Worm (Caenorhabditis elegans) whole organism, L4 larva: ENCODE measurements around the gene nprl-2.

Experiments used
- aha-1 ChIP-seq: fragments of 150-350 bp; peaks from one replicate; lab custom pipeline; 2014; ENCODE audit warnings: missing biosample characterization, missing genetic modification characterization
- aly-2 ChIP-seq: sonication (generic microtip); optimal IDR thresholded peaks from 2 replicates; lab custom pipeline; 2018; ENCODE audit warnings: missing biosample characterization, missing genetic modification characterization
- ceh-28 ChIP-seq: fragments of 150-350 bp; optimal IDR thresholded peaks from 2 replicates; lab custom pipeline; 2014; ENCODE audit warnings: missing biosample characterization, missing genetic modification reagents, missing genetic modification characterization
- ces-1 ChIP-seq: fragments of 150-350 bp; sonication (generic microtip); optimal IDR thresholded peaks from 4 replicates; lab custom pipeline; 2014; ENCODE audit warnings: missing biosample characterization, missing genetic modification reagents, missing genetic modification characterization
- daf-12 ChIP-seq: fragments of 150-350 bp; optimal IDR thresholded peaks from 2 replicates; lab custom pipeline; 2014; ENCODE audit warnings: missing biosample characterization, missing genetic modification reagents, missing genetic modification characterization
- fkh-10 ChIP-seq: fragments of 150-350 bp; optimal IDR thresholded peaks from 2 replicates; lab custom pipeline; 2014; ENCODE audit warnings: missing biosample characterization, missing genetic modification reagents, missing genetic modification characterization
- hmg-1.1 ChIP-seq: fragments of 200-800 bp; sonication (Bioruptor generic); IDR thresholded peaks from 2 replicates; pipeline ENCODE4 v1.3.6; 2022; ENCODE audit warnings: missing genetic modification reagents, missing genetic modification characterization, missing compliant biosample characterization
- jun-1 ChIP-seq: fragments of 150-350 bp; optimal IDR thresholded peaks from 2 replicates; lab custom pipeline; 2014; ENCODE audit warnings: missing biosample characterization, missing genetic modification reagents, missing genetic modification characterization
- lin-13 ChIP-seq: fragments of 150-350 bp; optimal IDR thresholded peaks from 2 replicates; lab custom pipeline; 2014; ENCODE audit warnings: missing biosample characterization, missing genetic modification reagents, missing genetic modification characterization
- lin-38 ChIP-seq: fragments of 200-800 bp; sonication (Bioruptor generic); IDR thresholded peaks from 2 replicates; pipeline ENCODE4 v1.3.6; 2022; ENCODE audit warnings: missing genetic modification reagents, missing genetic modification characterization, missing compliant biosample characterization
- nhr-11 ChIP-seq: fragments of 150-350 bp; optimal IDR thresholded peaks from 2 replicates; lab custom pipeline; 2014; ENCODE audit warnings: missing biosample characterization, missing genetic modification characterization
- unc-62 ChIP-seq, 3 experiments: fragments of 150-350 bp in 1 of 3; sonication (generic microtip); optimal IDR thresholded peaks in 2 of 3; peaks in 1 of 3; 1 replicate in 1 of 3; 2 replicates in 2 of 3; lab custom pipeline; 2014 to 2017; ENCODE audit warnings: missing biosample characterization in 3 of 3, missing genetic modification characterization in 3 of 3, missing genetic modification reagents in 3 of 3, missing genotype in 1 of 3

The nprl-2 gene

DNA sequence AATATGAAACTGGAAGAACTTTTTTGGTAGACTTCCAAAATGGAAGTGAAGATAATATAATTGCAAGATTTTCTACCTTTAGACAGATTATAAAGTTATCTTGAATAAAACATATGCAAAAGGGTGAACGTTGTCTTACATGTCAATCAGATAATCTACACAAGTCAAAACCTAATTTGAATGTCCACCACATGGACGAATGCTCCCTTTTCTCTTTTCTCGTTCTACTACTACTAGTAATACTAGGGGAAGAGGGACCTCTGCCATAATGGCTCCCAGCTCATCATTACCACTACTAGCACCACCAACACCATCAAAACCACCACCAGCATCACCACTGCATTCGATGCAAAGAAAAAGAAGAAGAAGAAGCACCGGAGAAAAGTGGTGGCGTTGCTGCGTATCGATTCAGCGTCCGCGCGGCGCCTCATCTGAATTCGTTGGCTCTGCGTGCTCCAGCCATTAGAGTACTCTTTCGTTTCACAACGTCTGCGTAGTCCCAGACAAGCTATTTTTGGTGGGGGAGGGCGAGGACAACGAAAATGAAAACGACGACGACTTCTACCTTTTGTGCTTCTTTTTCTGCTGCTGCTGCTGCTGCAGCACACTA is 28.8 kb downstream of the nprl-2 start:
- TF ChIP-seq nhr-11 (tag; lab: Kevin White, UChicago), result no peak
- TF ChIP-seq aha-1 (tag; lab: Kevin White, UChicago), result peak; percentile 86
- no peak for TF ChIP-seq lin-13 (GFP tag; lab: Kevin White, UChicago)
- TF ChIP-seq hmg-1.1 (GFP tag; lab: Robert Waterston, UW), result peak; percentile 39; the same call in 1 of the 2 replicates

- TF ChIP-seq ces-1 (GFP tag; lab: Kevin White, UChicago) (peak; percentile 61), ceh-28 (tag; lab: Kevin White, UChicago) (no peak), aly-2 (tag; lab: Kevin White, UChicago) (no peak), fkh-10 (peak; percentile 50)
These were observed 30.4 kb downstream of the nprl-2 start for ce11 chrIV:7586972-7587371.

DNA sequence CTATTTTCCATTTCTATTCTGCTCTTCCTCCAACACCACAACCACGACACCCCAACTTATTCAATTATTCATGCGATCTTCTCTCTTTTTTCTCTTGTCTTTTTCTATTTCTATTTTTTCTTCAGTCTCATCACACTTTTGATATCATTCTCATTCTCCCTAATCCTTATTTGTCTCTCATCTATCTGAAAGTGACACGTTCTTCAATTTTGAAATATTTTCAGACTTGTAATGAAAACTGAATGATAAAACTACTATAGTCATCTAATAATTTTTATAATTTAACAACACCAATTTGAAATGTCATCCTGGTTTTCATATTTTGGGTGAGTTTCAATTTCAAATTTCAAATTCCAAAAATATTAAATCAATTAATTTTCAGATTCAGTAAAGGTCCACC is 32.0 kb downstream of the nprl-2 start, which contains the start of gene cla-1:
TSS of gene cla-1 (plus strand) at position 301 of the 400 bp plus-strand sequence.
- no peak for TF ChIP-seq daf-12
- TF ChIP-seq unc-62 (GFP tag; optimal IDR thresholded peaks at IDR 0.05 in 1 of 2; lab: Kevin White, UChicago), result peak in 1 of 2 experiments; percentile 61
- no peak for TF ChIP-seq unc-62 (tag; optimal IDR thresholded peaks at IDR 0.05; lab: Kevin White, UChicago)

- no peak for TF ChIP-seq lin-38 (GFP tag; lab: Robert Waterston, UW)
- TF ChIP-seq unc-62 (GFP tag; optimal IDR thresholded peaks at IDR 0.05 in 1 of 2; lab: Kevin White, UChicago), result peak in 1 of 2 experiments; percentile 89
- TF ChIP-seq unc-62 (tag; optimal IDR thresholded peaks at IDR 0.05; lab: Kevin White, UChicago), result no peak
These were observed 48.8 kb downstream of the nprl-2 start for ce11 chrIV:7605413-7605812.

DNA sequence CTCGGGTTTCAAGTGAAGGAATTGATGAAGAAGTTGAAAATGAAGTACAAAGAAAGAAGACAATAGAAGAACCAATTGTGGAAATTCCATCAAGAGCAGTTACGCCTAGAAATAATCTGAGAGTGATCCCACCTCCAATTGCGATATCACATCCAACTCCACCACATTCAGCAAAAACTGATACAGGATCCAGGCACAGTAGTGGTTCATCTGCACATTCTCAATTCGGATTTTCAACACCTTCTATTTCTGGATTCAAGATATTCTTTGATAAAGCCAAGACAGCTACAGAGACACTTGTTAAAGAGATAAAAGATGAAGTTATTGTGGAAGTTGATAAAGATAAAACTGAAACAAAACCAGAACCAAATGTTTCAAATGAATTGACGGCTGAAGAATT is 51.5 kb downstream of the nprl-2 start:
- TF ChIP-seq jun-1 (tag; lab: Kevin White, UChicago) (no peak), unc-62 (GFP tag; optimal IDR thresholded peaks at IDR 0.05 in 1 of 2; lab: Kevin White, UChicago) (peak in 1 of 2 experiments; percentile 90), unc-62 (tag; optimal IDR thresholded peaks at IDR 0.05; lab: Kevin White, UChicago) (no peak)
- TF ChIP-seq, all 104 proteins: peak for 1
